Worm (Caenorhabditis elegans) whole organism, L3 larva: Measurements from ENCODE around the gene Y50E8A.12.

ENCODE experiments used
- ZK546.5 ChIP-seq: sonication (generic microtip); optimal IDR thresholded peaks from 2 replicates; lab custom pipeline; 2017; ENCODE audit warnings: missing biosample characterization, missing genetic modification characterization
- ceh-28 ChIP-seq: fragments of 150-350 bp; optimal IDR thresholded peaks from 2 replicates; lab custom pipeline; 2014; ENCODE audit warnings: missing biosample characterization, missing genetic modification reagents, missing genetic modification characterization
- ceh-82 ChIP-seq: fragments of 150-350 bp; optimal IDR thresholded peaks from 2 replicates; lab custom pipeline; 2014; ENCODE audit warnings: missing biosample characterization, missing genetic modification characterization
- egl-27 ChIP-seq: sonication (generic microtip); optimal IDR thresholded peaks from 4 replicates; lab custom pipeline; 2017; ENCODE audit warnings: missing biosample characterization, missing genetic modification reagents, missing genetic modification characterization
- mdl-1 ChIP-seq: fragments of 150-350 bp; optimal IDR thresholded peaks from 2 replicates; lab custom pipeline; 2014; ENCODE audit warnings: missing biosample characterization, missing genetic modification characterization
- nhr-11 ChIP-seq: fragments of 150-350 bp; optimal IDR thresholded peaks from 2 replicates; lab custom pipeline; 2014; ENCODE audit warnings: missing biosample characterization, missing genetic modification characterization
- nhr-237 ChIP-seq: fragments of 150-350 bp; optimal IDR thresholded peaks from 2 replicates; lab custom pipeline; 2014; ENCODE audit warnings: missing biosample characterization, missing genetic modification characterization
- nhr-25 ChIP-seq: sonication (generic microtip); optimal IDR thresholded peaks from 2 replicates; lab custom pipeline; 2017; ENCODE audit warnings: missing biosample characterization, missing genetic modification characterization
- nhr-76 ChIP-seq: fragments of 150-350 bp; sonication (generic microtip); optimal IDR thresholded peaks from 5 replicates; lab custom pipeline; 2014; ENCODE audit warnings: missing biosample characterization, missing genetic modification characterization
- pqm-1 ChIP-seq: fragments of 150-350 bp; optimal IDR thresholded peaks from 2 replicates; lab custom pipeline; 2017; ENCODE audit warnings: missing biosample characterization, missing genetic modification characterization, inconsistent platforms
- snpc-4 ChIP-seq: fragments of 150-350 bp; optimal IDR thresholded peaks from 2 replicates; lab custom pipeline; 2014; ENCODE audit warnings: missing biosample characterization, missing genetic modification characterization
- unc-62 ChIP-seq: fragments of 150-350 bp; sonication (generic microtip); optimal IDR thresholded peaks from 4 replicates; lab custom pipeline; 2014; ENCODE audit warnings: missing biosample characterization, missing genetic modification reagents, missing genetic modification characterization
- ztf-11 ChIP-seq: fragments of 150-350 bp; optimal IDR thresholded peaks from 2 replicates; lab custom pipeline; 2014; ENCODE audit warnings: missing biosample characterization, missing genetic modification characterization

DNA sequence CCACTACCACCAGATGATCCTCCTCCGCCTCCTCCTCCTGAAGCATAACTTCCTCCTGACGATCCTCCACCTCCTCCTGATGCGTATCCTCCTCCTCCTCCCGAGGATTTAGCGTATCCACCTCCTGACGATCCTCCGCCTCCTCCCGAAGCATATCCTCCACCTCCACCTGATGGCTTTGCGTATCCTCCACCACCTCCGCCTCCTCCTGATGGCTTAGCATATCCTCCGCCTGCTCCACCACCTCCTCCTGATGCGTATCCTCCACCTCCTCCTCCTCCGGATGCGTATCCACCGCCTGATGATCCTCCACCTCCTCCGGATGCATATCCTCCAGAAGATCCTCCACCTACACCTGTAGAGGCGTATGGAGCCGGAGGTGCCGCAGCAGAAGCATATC is 39.2 kb downstream of the Y50E8A.12 start:
- TF ChIP-seq pqm-1 (no peak), nhr-25 (no peak), snpc-4 (tag; lab: Kevin White, UChicago) (no peak), nhr-76 (no peak), ceh-82 (no peak), nhr-237 (tag; lab: Kevin White, UChicago) (no peak), nhr-11 (tag; lab: Kevin White, UChicago) (no peak), ZK546.5 (tag; lab: Kevin White, UChicago) (no peak), unc-62 (GFP tag; lab: Kevin White, UChicago) (no peak), mdl-1 (tag; lab: Kevin White, UChicago) (no peak), ztf-11 (no peak), ceh-28 (no peak), egl-27 (tag; lab: Kevin White, UChicago) (no peak)
